Fruit fly (Drosophila melanogaster): ENCODE data around the gene CG14200.

DNA sequence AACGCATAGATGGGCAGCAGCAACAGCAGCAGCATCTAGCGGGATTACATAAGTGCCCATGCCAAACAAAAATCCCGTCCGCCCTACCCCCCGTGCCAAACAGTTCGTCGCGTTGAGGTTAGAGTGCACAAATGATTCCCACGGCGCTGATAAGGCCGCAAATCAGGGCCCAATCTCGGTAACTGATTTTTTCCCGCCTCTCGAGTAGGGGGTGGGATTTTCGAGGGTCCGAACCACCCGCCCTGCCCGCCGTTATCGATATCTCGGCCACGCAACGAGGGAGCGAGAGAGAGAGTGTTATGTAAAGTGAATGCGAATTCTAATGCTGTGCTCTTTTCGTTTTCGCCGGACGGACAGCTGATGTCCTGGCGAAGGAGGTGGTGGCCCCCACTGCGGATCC is 25.6 kb downstream of the CG14200 start:
- TF ChIP-seq Dll (optimal IDR thresholded peaks at IDR 0.05) (no peak), psq (optimal IDR thresholded peaks at IDR 0.05) (no peak), CG8478 (optimal IDR thresholded peaks at IDR 0.05) (no peak), usp (GFP tag; optimal IDR thresholded peaks at IDR 0.05) (no peak), pan (optimal IDR thresholded peaks at IDR 0.05) (no peak), EcR (GFP tag; optimal IDR thresholded peaks at IDR 0.05) (no peak)

Data from whole organism.